Worm (Caenorhabditis elegans) whole organism, midembryonic: Measurements from ENCODE around the gene egl-21.

ENCODE experiments used
- T22C8.4 ChIP-seq: fragments of 200-800 bp; sonication (Bioruptor generic); IDR thresholded peaks from 2 replicates; pipeline ENCODE4 v1.3.6; 2022; ENCODE audit warnings: missing genetic modification characterization, missing compliant biosample characterization
- cog-1 ChIP-seq: sonication (generic microtip); optimal IDR thresholded peaks from 2 replicates; lab custom pipeline; 2016; ENCODE audit warnings: missing genetic modification characterization, missing compliant biosample characterization
- flt-1 ChIP-seq: fragments of 200-800 bp; sonication (Bioruptor generic); IDR thresholded peaks from 2 replicates; pipeline ENCODE4 v1.3.6; 2022; ENCODE audit warnings: missing genetic modification characterization, missing compliant biosample characterization
- klf-2 ChIP-seq: fragments of 200-800 bp; sonication (Bioruptor generic); conservative IDR thresholded peaks from 2 replicates; pipeline ENCODE4 v1.3.6; 2022; ENCODE audit warnings: missing genetic modification reagents, missing genetic modification characterization, missing compliant biosample characterization
- med-1 ChIP-seq: sonication (generic microtip); optimal IDR thresholded peaks from 2 replicates; lab custom pipeline; 2017; ENCODE audit warnings: missing genetic modification characterization, mild to moderate bottlenecking, missing compliant biosample characterization, antibody characterized with exemption, missing genetic modification reagents; ENCODE audit not compliant: insufficient read depth
- ref-1 ChIP-seq: fragments of 200-800 bp; sonication (Bioruptor generic); conservative IDR thresholded peaks from 2 replicates; pipeline ENCODE4 v1.3.6; 2022; ENCODE audit warnings: missing genetic modification reagents, missing genetic modification characterization, missing compliant biosample characterization
- tab-1 ChIP-seq: fragments of 200-800 bp; sonication (Bioruptor generic); IDR thresholded peaks from 2 replicates; pipeline ENCODE4 v1.3.6; 2022; ENCODE audit warnings: missing genetic modification characterization, missing compliant biosample characterization
- ztf-23 ChIP-seq: fragments of 200-800 bp; sonication (Bioruptor generic); IDR thresholded peaks from 2 replicates; pipeline ENCODE4 v1.3.6; 2022; ENCODE audit warnings: missing genetic modification reagents, missing genetic modification characterization, missing compliant biosample characterization
- ztf-29 ChIP-seq: fragments of 200-800 bp; sonication (Bioruptor generic); IDR thresholded peaks from 2 replicates; pipeline ENCODE4 v1.3.6; 2022; ENCODE audit warnings: missing genetic modification reagents, missing genetic modification characterization, missing compliant biosample characterization

egl-21 gene

DNA sequence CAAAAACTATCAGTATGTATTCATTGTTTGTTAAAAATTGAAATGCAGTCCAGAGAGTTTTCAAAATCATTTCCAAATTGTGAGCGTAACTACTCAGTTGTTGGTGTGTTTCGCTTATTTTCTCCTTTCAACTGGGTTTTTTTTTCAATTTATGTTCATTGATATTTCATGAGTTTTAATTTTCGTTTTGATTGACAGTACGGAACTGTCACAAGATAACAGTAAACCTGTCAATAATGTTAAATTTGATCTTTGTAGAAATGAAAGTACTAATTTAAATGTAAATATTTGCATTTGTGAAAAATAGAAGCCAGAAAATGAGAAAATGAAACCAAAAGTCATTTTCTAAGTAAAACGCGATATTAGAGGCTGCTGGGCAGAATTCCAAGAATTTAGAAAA lies 19.0 kb downstream of the egl-21 start:
- TF ChIP-seq klf-2 (GFP tag; lab: Robert Waterston, UW) = no peak
- TF ChIP-seq tab-1 (GFP tag; lab: Robert Waterston, UW) = no peak
- TF ChIP-seq ztf-23 (GFP tag; lab: Robert Waterston, UW) = no peak
- no peak for TF ChIP-seq med-1 (GFP tag; lab: Kevin White, UChicago)
- no peak for TF ChIP-seq flt-1 (GFP tag; lab: Robert Waterston, UW)
- no peak for TF ChIP-seq ztf-29
- no peak for TF ChIP-seq cog-1 (tag; lab: Kevin White, UChicago)
- no peak for TF ChIP-seq T22C8.4 (GFP tag; lab: Robert Waterston, UW)
- no peak for TF ChIP-seq ref-1 (GFP tag; lab: Robert Waterston, UW)

DNA sequence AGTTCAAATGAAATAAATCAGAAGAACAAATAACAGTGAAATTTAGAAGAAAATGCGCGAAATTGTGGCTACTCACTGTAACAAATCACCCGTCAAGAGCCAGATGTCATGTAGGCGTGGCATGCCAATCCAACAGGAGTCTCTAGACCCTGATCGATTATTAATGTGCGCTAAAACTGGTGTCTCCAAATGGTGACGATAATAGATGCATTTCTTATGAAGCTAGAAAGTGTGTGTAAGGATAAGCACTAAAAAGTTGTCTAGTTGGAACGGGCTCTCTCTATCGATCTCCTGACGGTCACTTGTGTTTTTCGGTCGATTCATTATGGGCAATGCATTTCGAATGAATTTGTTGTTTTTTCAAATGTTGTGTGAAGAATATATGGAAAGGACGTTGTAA lies 19.9 kb downstream of the egl-21 start, which contains the start of gene mec-3:
TSS of gene mec-3 (minus strand) at position 101 of the 400 bp plus-strand sequence.
- TF ChIP-seq klf-2 (GFP tag; lab: Robert Waterston, UW) = no peak
- no peak for TF ChIP-seq cog-1 (tag; lab: Kevin White, UChicago)
- no peak for TF ChIP-seq ztf-23 (GFP tag; lab: Robert Waterston, UW)
- no peak for TF ChIP-seq ref-1 (GFP tag; lab: Robert Waterston, UW)
- no peak for TF ChIP-seq med-1 (GFP tag; lab: Kevin White, UChicago)
- TF ChIP-seq flt-1 (GFP tag; lab: Robert Waterston, UW) = no peak
- TF ChIP-seq ztf-29 = no peak
- TF ChIP-seq tab-1 (GFP tag; lab: Robert Waterston, UW) = no peak
- no peak for TF ChIP-seq T22C8.4 (GFP tag; lab: Robert Waterston, UW)

DNA sequence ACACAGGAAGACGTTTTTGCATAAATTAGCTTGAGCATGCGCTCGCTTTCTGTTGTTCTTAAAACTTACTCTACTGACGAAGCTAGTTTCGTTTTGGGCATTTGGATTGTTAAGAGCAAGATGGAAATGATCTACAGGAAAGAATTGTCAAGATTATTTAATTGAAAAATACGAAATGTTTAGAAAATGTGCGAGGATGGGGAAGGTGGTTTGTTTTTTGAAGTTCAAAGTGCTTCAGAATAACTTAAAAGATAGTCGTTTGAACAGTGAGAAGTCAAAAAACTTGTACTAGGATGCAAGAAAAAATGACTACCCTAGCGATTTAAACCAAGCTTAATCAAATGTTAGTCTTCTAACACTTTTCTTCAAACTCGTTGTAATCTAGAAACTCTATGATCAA lies 24.5 kb downstream of the egl-21 start, which contains the start of gene srb-17:
TSS of gene srb-17 (minus strand) at position 101 of the 400 bp plus-strand sequence.
- TF ChIP-seq cog-1 (tag; lab: Kevin White, UChicago) = no peak
- no peak for TF ChIP-seq flt-1 (GFP tag; lab: Robert Waterston, UW)
- no peak for TF ChIP-seq ref-1 (GFP tag; lab: Robert Waterston, UW)
- no peak for TF ChIP-seq klf-2 (GFP tag; lab: Robert Waterston, UW)
- TF ChIP-seq ztf-23 (GFP tag; lab: Robert Waterston, UW) = no peak
- no peak for TF ChIP-seq med-1 (GFP tag; lab: Kevin White, UChicago)
- TF ChIP-seq ztf-29 = no peak
- TF ChIP-seq T22C8.4 (GFP tag; lab: Robert Waterston, UW) = no peak
- TF ChIP-seq tab-1 (GFP tag; lab: Robert Waterston, UW) = no peak

DNA sequence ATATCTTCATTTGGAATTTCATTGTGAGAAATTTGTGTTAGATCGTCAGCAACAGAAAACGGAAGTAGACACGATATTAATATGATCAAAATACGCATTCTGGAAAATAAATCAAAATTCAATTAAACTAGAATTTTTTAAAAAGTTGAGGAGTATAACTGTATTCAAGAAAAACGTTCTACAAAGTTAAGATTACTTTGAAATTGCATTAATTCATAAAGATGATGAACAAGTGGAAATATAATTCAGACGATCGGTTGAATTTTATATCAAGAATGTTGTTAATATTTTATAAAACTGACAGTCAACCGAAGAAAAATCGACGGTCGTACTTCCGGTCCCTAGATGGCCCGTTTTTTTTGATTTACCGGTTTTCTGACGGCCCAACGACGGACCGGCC lies 28.6 kb downstream of the egl-21 start, which contains the start of gene F01D4.8:
TSS of gene F01D4.8 (minus strand) at position 101 of the 400 bp plus-strand sequence.
- no peak for TF ChIP-seq ztf-23 (GFP tag; lab: Robert Waterston, UW)
- TF ChIP-seq tab-1 (GFP tag; lab: Robert Waterston, UW) = no peak
- no peak for TF ChIP-seq klf-2 (GFP tag; lab: Robert Waterston, UW)
- TF ChIP-seq cog-1 (tag; lab: Kevin White, UChicago) = no peak
- no peak for TF ChIP-seq flt-1 (GFP tag; lab: Robert Waterston, UW)
- TF ChIP-seq med-1 (GFP tag; lab: Kevin White, UChicago) = no peak
- no peak for TF ChIP-seq T22C8.4 (GFP tag; lab: Robert Waterston, UW)
- no peak for TF ChIP-seq ref-1 (GFP tag; lab: Robert Waterston, UW)
- no peak for TF ChIP-seq ztf-29

DNA sequence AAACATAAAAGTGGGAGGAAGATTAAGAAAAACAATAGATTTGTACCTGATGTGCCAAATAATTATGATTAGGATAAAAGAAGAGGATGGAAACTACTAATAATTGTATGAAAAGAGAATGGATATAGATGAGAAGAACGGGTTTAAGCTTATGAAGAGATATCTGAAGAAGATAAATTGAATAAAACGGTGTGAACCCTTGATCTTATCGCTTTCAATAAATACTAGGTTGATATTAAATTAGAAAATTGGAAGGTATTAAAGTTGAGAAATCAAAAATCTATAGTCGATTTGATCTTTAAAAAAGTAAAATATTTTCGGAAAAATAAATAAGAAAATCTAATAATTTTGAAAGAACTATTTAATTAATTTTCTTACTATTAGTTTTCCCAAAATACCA lies 31.8 kb downstream of the egl-21 start, which contains the start of gene F13B12.4:
TSS of gene F13B12.4 (minus strand) at position 101 of the 400 bp plus-strand sequence.
- TF ChIP-seq ref-1 (GFP tag; lab: Robert Waterston, UW) (no peak), med-1 (GFP tag; lab: Kevin White, UChicago) (no peak), cog-1 (tag; lab: Kevin White, UChicago) (no peak), tab-1 (GFP tag; lab: Robert Waterston, UW) (no peak), ztf-23 (GFP tag; lab: Robert Waterston, UW) (no peak), flt-1 (GFP tag; lab: Robert Waterston, UW) (no peak), ztf-29 (no peak), klf-2 (GFP tag; lab: Robert Waterston, UW) (no peak), T22C8.4 (GFP tag; lab: Robert Waterston, UW) (no peak)

DNA sequence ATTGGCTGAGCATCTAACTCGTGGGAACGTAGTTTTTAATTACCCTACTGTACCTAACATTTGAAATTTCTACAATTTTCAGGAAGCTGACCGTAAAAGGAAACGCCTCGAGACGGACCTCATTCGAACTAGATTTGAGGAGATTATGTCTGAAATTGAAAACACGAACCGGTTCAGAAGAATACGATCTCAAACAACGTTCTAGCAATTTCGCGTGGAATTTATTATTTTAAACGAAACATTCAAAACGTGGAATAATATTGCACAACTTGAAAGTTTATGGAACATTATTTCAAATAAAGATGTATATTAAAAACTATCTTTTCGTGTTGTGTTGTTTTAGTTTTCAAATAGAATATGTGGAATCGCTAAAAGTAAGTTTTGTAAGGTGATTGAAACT lies 38.1 kb downstream of the egl-21 start, which contains the start of gene F13B12.7:
TSS of gene F13B12.7 (plus strand) at position 301 of the 400 bp plus-strand sequence.
- TF ChIP-seq klf-2 (GFP tag; lab: Robert Waterston, UW) (no peak), cog-1 (tag; lab: Kevin White, UChicago) (no peak), T22C8.4 (GFP tag; lab: Robert Waterston, UW) (no peak), ztf-29 (no peak), ref-1 (GFP tag; lab: Robert Waterston, UW) (no peak), flt-1 (GFP tag; lab: Robert Waterston, UW) (no peak), ztf-23 (GFP tag; lab: Robert Waterston, UW) (no peak), med-1 (GFP tag; lab: Kevin White, UChicago) (no peak), tab-1 (GFP tag; lab: Robert Waterston, UW) (no peak)

DNA sequence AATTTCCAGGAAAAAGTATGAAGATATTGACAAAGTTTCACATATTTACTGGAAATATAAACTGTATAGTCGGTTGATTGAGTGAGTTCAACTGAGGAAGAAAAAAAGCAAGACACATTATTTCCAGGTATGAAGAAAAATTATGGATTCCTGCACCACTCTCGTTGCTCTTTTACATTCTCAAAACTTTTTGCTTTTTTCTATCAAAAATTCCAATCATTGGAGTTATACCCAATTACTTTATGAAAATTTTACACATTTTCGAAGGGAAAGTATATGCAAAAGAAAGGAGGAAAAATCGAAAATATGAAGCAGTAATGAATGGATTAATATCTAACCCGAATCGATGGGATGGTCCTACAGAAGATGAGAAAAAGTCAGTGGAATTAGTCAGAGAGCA lies 38.7 kb downstream of the egl-21 start:
- TF ChIP-seq med-1 (GFP tag; lab: Kevin White, UChicago) = no peak

DNA sequence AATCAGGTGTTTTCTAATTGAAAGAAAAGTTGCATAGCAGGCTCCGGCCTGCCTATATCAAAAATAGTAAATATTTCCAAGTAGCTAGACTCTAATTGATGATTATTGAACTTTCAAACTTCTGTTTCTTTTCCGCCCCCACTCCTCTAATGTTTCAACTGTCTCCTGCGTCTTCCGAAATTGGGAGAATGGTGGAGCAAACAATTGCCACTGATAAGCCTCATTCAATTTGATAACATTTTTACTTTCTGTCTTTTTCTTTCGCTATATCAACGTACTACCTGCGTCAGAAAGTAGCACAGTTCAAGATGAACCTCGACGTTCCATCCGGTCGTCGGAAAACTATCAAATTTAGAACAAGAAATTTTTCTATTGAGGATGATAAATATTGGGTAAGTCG lies 42.7 kb downstream of the egl-21 start, which contains the start of gene F13B12.3:
TSS of gene F13B12.3 (plus strand) at position 223 of the 400 bp plus-strand sequence.
- no peak for TF ChIP-seq tab-1 (GFP tag; lab: Robert Waterston, UW)
- TF ChIP-seq ztf-29 = no peak
- TF ChIP-seq med-1 (GFP tag; lab: Kevin White, UChicago) = no peak
- no peak for TF ChIP-seq klf-2 (GFP tag; lab: Robert Waterston, UW)
- no peak for TF ChIP-seq cog-1 (tag; lab: Kevin White, UChicago)
- TF ChIP-seq ref-1 (GFP tag; lab: Robert Waterston, UW) = 0 out of 2 replicates have a peak, but pooled peaks have one; percentile 2
- no peak for TF ChIP-seq T22C8.4 (GFP tag; lab: Robert Waterston, UW)
- TF ChIP-seq ztf-23 (GFP tag; lab: Robert Waterston, UW) = no peak

DNA sequence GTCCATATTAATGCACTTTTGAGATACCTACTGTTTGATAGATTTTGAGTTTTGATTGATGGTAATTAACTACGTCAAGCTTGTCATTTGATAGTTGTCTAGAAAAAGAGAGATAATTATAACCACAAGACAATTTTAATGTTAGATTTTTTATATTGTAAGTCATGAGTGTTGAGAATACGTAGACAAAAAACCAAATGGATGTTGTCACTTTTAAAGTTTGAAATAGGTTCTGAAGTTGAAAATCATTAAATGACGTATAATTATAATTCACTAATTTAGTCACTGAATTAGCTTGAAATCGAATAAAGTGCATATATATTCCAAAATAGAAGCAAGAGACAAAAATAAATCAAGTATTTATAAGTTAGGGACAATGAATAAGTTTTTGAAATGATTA lies 44.5 kb downstream of the egl-21 start:
- TF ChIP-seq ztf-23 (GFP tag; lab: Robert Waterston, UW) = no peak
- TF ChIP-seq med-1 (GFP tag; lab: Kevin White, UChicago) = no peak
- no peak for TF ChIP-seq T22C8.4 (GFP tag; lab: Robert Waterston, UW)
- no peak for TF ChIP-seq flt-1 (GFP tag; lab: Robert Waterston, UW)
- TF ChIP-seq cog-1 (tag; lab: Kevin White, UChicago) = no peak
